Worm (Caenorhabditis elegans) whole organism, midembryonic: ENCODE measurements around the gene F58E6.4.

ENCODE experiments used
- cog-1 ChIP-seq: sonication (generic microtip); optimal IDR thresholded peaks from 2 replicates; lab custom pipeline; 2016; ENCODE audit warnings: missing genetic modification characterization, missing compliant biosample characterization
- flt-1 ChIP-seq: fragments of 200-800 bp; sonication (Bioruptor generic); IDR thresholded peaks from 2 replicates; pipeline ENCODE4 v1.3.6; 2022; ENCODE audit warnings: missing genetic modification characterization, missing compliant biosample characterization
- ref-1 ChIP-seq: fragments of 200-800 bp; sonication (Bioruptor generic); conservative IDR thresholded peaks from 2 replicates; pipeline ENCODE4 v1.3.6; 2022; ENCODE audit warnings: missing genetic modification reagents, missing genetic modification characterization, missing compliant biosample characterization
- tab-1 ChIP-seq: fragments of 200-800 bp; sonication (Bioruptor generic); IDR thresholded peaks from 2 replicates; pipeline ENCODE4 v1.3.6; 2022; ENCODE audit warnings: missing genetic modification characterization, missing compliant biosample characterization
- ztf-23 ChIP-seq: fragments of 200-800 bp; sonication (Bioruptor generic); IDR thresholded peaks from 2 replicates; pipeline ENCODE4 v1.3.6; 2022; ENCODE audit warnings: missing genetic modification reagents, missing genetic modification characterization, missing compliant biosample characterization

DNA sequence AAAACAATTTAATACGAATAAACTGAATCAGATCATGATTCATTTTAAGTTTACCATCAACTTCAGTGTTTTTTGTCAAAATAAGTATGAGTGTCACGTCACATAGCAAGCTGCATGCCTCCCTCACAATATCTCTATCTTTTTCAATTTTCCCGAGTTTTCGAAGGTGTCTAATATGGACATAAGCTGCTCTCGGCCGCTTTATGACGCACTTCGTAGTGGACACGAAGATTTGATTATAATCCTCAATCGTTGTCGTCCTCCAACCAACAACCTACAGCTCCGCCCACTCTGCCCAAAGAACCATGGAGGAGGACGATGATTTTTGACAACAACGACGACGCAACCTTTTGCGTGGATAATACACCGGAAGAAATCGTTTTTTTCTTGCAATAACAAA lies 45.8 kb upstream of the F58E6.4 start:
- TF ChIP-seq flt-1 = no peak
- no peak for TF ChIP-seq ref-1
- no peak for TF ChIP-seq cog-1 (tag; lab: Kevin White, UChicago)
- no peak for TF ChIP-seq tab-1 (GFP tag; lab: Robert Waterston, UW)
- no peak for TF ChIP-seq ztf-23 (GFP tag; lab: Robert Waterston, UW)
